Worm (Caenorhabditis elegans): Measurements from ENCODE around the gene col-33.

DNA sequence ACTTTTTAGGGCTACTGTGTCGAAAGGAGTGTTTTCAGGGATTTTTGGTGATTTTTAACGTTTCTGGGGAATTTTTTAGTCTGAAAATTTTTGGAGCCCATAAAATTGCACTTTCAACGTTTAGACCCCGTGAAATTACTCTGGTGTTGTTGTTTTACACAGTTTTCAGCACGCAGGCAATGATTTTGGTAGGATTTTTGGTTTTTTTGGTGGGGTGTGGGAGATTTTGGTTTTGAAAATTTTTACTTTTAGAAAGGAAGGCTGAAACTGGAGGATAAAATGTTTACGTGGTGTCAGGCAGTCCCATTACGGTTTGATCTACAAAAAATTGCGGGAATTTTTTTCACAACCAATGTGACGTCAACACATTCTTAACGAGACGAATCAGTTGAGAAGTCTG, 44.8 kb upstream of the col-33 start:
- TF ChIP-seq ama-1 (optimal IDR thresholded peaks at IDR 0.05): no peak
- TF ChIP-seq peb-1 (tag; optimal IDR thresholded peaks at IDR 0.05): no peak
- no peak for TF ChIP-seq snpc-4 (tag; optimal IDR thresholded peaks at IDR 0.05)
- no peak for TF ChIP-seq R02D3.7 (tag; optimal IDR thresholded peaks at IDR 0.05)
- TF ChIP-seq nhr-23 (tag; optimal IDR thresholded peaks at IDR 0.05): no peak
- no peak for TF ChIP-seq ceh-16 (tag; optimal IDR thresholded peaks at IDR 0.05)
- no peak for TF ChIP-seq egl-27 (tag; optimal IDR thresholded peaks at IDR 0.05)
- TF ChIP-seq fos-1 (tag; optimal IDR thresholded peaks at IDR 0.05): no peak

Measured in whole organism, L2 larva.